Fruit fly (Drosophila melanogaster) whole organism, embryonic: Measurements from ENCODE around the gene CG33510.

Experiments used
- CG10147 ChIP-seq: fragments of 200-800 bp; sonication (Bioruptor generic); optimal IDR thresholded peaks from 2 replicates; lab custom pipeline; 2019; ENCODE audit warnings: missing biosample characterization, mild to moderate bottlenecking, missing genetic modification characterization, moderate library complexity
- CG10565 ChIP-seq: fragments of 200-800 bp; sonication (Bioruptor generic); optimal IDR thresholded peaks from 3 replicates; lab custom pipeline; 2016; ENCODE audit warnings: missing biosample characterization, mild to moderate bottlenecking, missing genetic modification characterization
- CG11085 ChIP-seq: fragments of 200-800 bp; sonication (Bioruptor generic); IDR thresholded peaks from 2 replicates; pipeline ENCODE4 v1.3.6; 2022; ENCODE audit warnings: missing biosample characterization, missing genetic modification characterization
- CG11560 ChIP-seq: fragments of 200-800 bp; sonication (Bioruptor generic); IDR thresholded peaks from 3 replicates; pipeline ENCODE4 v1.3.6; 2022; ENCODE audit warnings: missing biosample characterization, missing genetic modification characterization
- CG12299 ChIP-seq: fragments of 200-800 bp; sonication (Bioruptor generic); optimal IDR thresholded peaks from 2 replicates; lab custom pipeline; 2018; ENCODE audit warnings: missing biosample characterization, mild to moderate bottlenecking, missing genetic modification characterization
- CG12659 ChIP-seq: fragments of 200-800 bp; sonication (Bioruptor generic); optimal IDR thresholded peaks from 3 replicates; lab custom pipeline; 2017; ENCODE audit warnings: mild to moderate bottlenecking, missing biosample characterization, missing genetic modification reagents, missing genetic modification characterization
- CG12744 ChIP-seq: fragments of 200-800 bp; sonication (Bioruptor generic); optimal IDR thresholded peaks from 2 replicates; lab custom pipeline; 2016; ENCODE audit warnings: missing biosample characterization, missing genetic modification characterization
- CG14014 ChIP-seq: fragments of 200-800 bp; sonication (Bioruptor generic); IDR thresholded peaks from 2 replicates; pipeline ENCODE4 v1.3.6; 2022; ENCODE audit warnings: missing biosample characterization, missing genetic modification characterization
- CG15073 ChIP-seq: fragments of 200-800 bp; sonication (Bioruptor generic); optimal IDR thresholded peaks from 2 replicates; lab custom pipeline; 2016; ENCODE audit warnings: missing biosample characterization, missing genetic modification characterization
- CG15479 ChIP-seq: fragments of 200-800 bp; sonication (Bioruptor generic); optimal IDR thresholded peaks from 3 replicates; lab custom pipeline; 2019; ENCODE audit warnings: missing biosample characterization, mild to moderate bottlenecking, missing genetic modification characterization, moderate library complexity
- CG2678 ChIP-seq: fragments of 200-800 bp; sonication (Bioruptor generic); optimal IDR thresholded peaks from 3 replicates; lab custom pipeline; 2019; ENCODE audit warnings: missing biosample characterization, mild to moderate bottlenecking, missing genetic modification characterization, moderate library complexity
- CG2875 ChIP-seq: fragments of 200-800 bp; sonication (Bioruptor generic); optimal IDR thresholded peaks from 2 replicates; lab custom pipeline; 2017; ENCODE audit warnings: missing biosample characterization, mild to moderate bottlenecking, missing genetic modification characterization, missing genetic modification reagents
- CG30020 ChIP-seq: fragments of 200-800 bp; optimal IDR thresholded peaks from 2 replicates; lab custom pipeline; 2019; ENCODE audit warnings: missing biosample characterization, mild to moderate bottlenecking, missing genetic modification characterization, moderate library complexity
- CG31224 ChIP-seq: fragments of 200-800 bp; sonication (Bioruptor generic); IDR thresholded peaks from 2 replicates; pipeline ENCODE4 v1.3.6; 2022; ENCODE audit warnings: missing biosample characterization, missing genetic modification characterization
- CG31441 ChIP-seq: fragments of 200-800 bp; sonication (Bioruptor generic); IDR thresholded peaks from 2 replicates; pipeline ENCODE4 v1.3.6; 2022; ENCODE audit warnings: missing biosample characterization, missing genetic modification characterization
- CG4820 ChIP-seq: fragments of 200-800 bp; sonication (Bioruptor generic); optimal IDR thresholded peaks from 3 replicates; lab custom pipeline; 2016; ENCODE audit warnings: missing biosample characterization, missing genetic modification characterization
- CG6175 ChIP-seq: fragments of 200-800 bp; sonication (Bioruptor generic); IDR thresholded peaks from 3 replicates; pipeline ENCODE4 v1.3.6; 2022; ENCODE audit warnings: missing biosample characterization, missing genetic modification characterization
- CG6791 ChIP-seq: fragments of 200-800 bp; sonication (Bioruptor generic); IDR thresholded peaks from 3 replicates; pipeline ENCODE4 v1.3.6; 2022; ENCODE audit warnings: missing biosample characterization, missing genetic modification characterization; ENCODE audit not compliant: partially characterized antibody
- CG9876 ChIP-seq: fragments of 200-800 bp; sonication (Bioruptor generic); optimal IDR thresholded peaks from 2 replicates; lab custom pipeline; 2016; ENCODE audit warnings: missing biosample characterization, missing genetic modification characterization
- CHES-1-like ChIP-seq: fragments of 200-800 bp; sonication (Bioruptor generic); optimal IDR thresholded peaks from 2 replicates; lab custom pipeline; 2016; ENCODE audit warnings: missing biosample characterization, missing genetic modification characterization
- D19A ChIP-seq: fragments of 200-800 bp; optimal IDR thresholded peaks from 3 replicates; lab custom pipeline; 2019; ENCODE audit warnings: missing biosample characterization, mild to moderate bottlenecking, missing genetic modification characterization, moderate library complexity
- D19B ChIP-seq: fragments of 200-800 bp; sonication (Bioruptor generic); optimal IDR thresholded peaks from 2 replicates; lab custom pipeline; 2017; ENCODE audit warnings: missing biosample characterization, mild to moderate bottlenecking, missing genetic modification characterization
- E2f1 ChIP-seq: fragments of 200-800 bp; sonication (Bioruptor generic); IDR thresholded peaks from 2 replicates; pipeline ENCODE4 v1.3.6; 2022; ENCODE audit warnings: missing biosample characterization, missing genetic modification characterization
- Ets97D ChIP-seq: fragments of 200-800 bp; sonication (Bioruptor generic); optimal IDR thresholded peaks from 3 replicates; lab custom pipeline; 2016; ENCODE audit warnings: missing biosample characterization, missing genetic modification characterization
- H15 ChIP-seq: fragments of 200-800 bp; sonication (Bioruptor generic); IDR thresholded peaks from 3 replicates; pipeline ENCODE4 v1.3.6; 2022; ENCODE audit warnings: missing biosample characterization, missing genetic modification characterization
- HmgZ ChIP-seq: fragments of 200-800 bp; sonication (Bioruptor generic); optimal IDR thresholded peaks from 2 replicates; lab custom pipeline; 2018; ENCODE audit warnings: missing biosample characterization, mild to moderate bottlenecking, missing genetic modification characterization
- Hr51 ChIP-seq, 2 experiments: fragments of 200-800 bp; sonication (Bioruptor generic); optimal IDR thresholded peaks; 2 replicates in 1 of 2; 3 replicates in 1 of 2; lab custom pipeline; 2016 to 2018; ENCODE audit warnings: missing biosample characterization in 2 of 2, missing genetic modification characterization in 2 of 2, mild to moderate bottlenecking in 1 of 2, moderate library complexity in 1 of 2
- Lim3 ChIP-seq: fragments of 200-800 bp; sonication (Bioruptor generic); IDR thresholded peaks from 2 replicates; pipeline ENCODE4 v1.3.6; 2022; ENCODE audit warnings: missing biosample characterization, missing genetic modification characterization
- Oaz ChIP-seq: fragments of 200-800 bp; sonication (Bioruptor generic); IDR thresholded peaks from 2 replicates; pipeline ENCODE4 v1.3.6; 2022; ENCODE audit warnings: missing biosample characterization, missing genetic modification characterization
- Sox102F ChIP-seq: fragments of 200-800 bp; sonication (Bioruptor generic); optimal IDR thresholded peaks from 2 replicates; lab custom pipeline; 2018; ENCODE audit warnings: missing biosample characterization, mild to moderate bottlenecking, missing genetic modification characterization, moderate library complexity
- Ssrp ChIP-seq: fragments of 200-800 bp; sonication (Bioruptor generic); optimal IDR thresholded peaks from 2 replicates; lab custom pipeline; 2018; ENCODE audit warnings: missing biosample characterization, mild to moderate bottlenecking, missing genetic modification characterization, moderate library complexity
- Stat92E ChIP-seq, 3 experiments: fragments of >200 bp in 2 of 3; fragments of 200-800 bp in 1 of 3; sonication (Bioruptor generic) in 1 of 3; optimal IDR thresholded peaks; 2 replicates each; lab custom pipeline; 2017 to 2019; ENCODE audit warnings: missing biosample characterization in 3 of 3, missing genetic modification characterization in 3 of 3, mild to moderate bottlenecking in 1 of 3, moderate library complexity in 1 of 3
- caup ChIP-seq: fragments of 200-800 bp; sonication (Bioruptor generic); optimal IDR thresholded peaks from 3 replicates; lab custom pipeline; 2017; ENCODE audit warnings: missing biosample characterization, mild to moderate bottlenecking, missing genetic modification characterization, moderate library complexity; ENCODE audit not compliant: severe bottlenecking
- da ChIP-seq: fragments of 200-800 bp; sonication (Bioruptor generic); optimal IDR thresholded peaks from 2 replicates; lab custom pipeline; 2016; ENCODE audit warnings: missing biosample characterization, missing genetic modification characterization
- dmrt11E ChIP-seq: fragments of 200-800 bp; sonication (Bioruptor generic); optimal IDR thresholded peaks from 3 replicates; lab custom pipeline; 2018; ENCODE audit warnings: missing biosample characterization, mild to moderate bottlenecking, missing genetic modification characterization, moderate library complexity
- dysf ChIP-seq: fragments of 200-800 bp; sonication (Bioruptor generic); IDR thresholded peaks from 3 replicates; pipeline ENCODE4 v1.3.6; 2022; ENCODE audit warnings: missing biosample characterization, missing genetic modification characterization
- gce ChIP-seq: fragments of 200-800 bp; sonication (Bioruptor generic); IDR thresholded peaks from 3 replicates; pipeline ENCODE4 v1.3.6; 2022; ENCODE audit warnings: missing biosample characterization, missing genetic modification characterization
- gcm2 ChIP-seq: fragments of 200-800 bp; sonication (Bioruptor generic); optimal IDR thresholded peaks from 2 replicates; lab custom pipeline; 2016; ENCODE audit warnings: missing biosample characterization, missing genetic modification characterization
- lbe ChIP-seq: fragments of 200-800 bp; sonication (Bioruptor generic); optimal IDR thresholded peaks from 2 replicates; lab custom pipeline; 2016; ENCODE audit warnings: missing biosample characterization, mild to moderate bottlenecking, missing genetic modification characterization
- mld ChIP-seq: fragments of 200-800 bp; sonication (Bioruptor generic); IDR thresholded peaks from 3 replicates; pipeline ENCODE4 v1.3.6; 2022; ENCODE audit warnings: missing biosample characterization, missing genetic modification characterization; ENCODE audit not compliant: partially characterized antibody
- nau ChIP-seq: fragments of 200-800 bp; sonication (Bioruptor generic); optimal IDR thresholded peaks from 3 replicates; lab custom pipeline; 2017; ENCODE audit warnings: missing biosample characterization, mild to moderate bottlenecking, missing genetic modification characterization, missing genetic modification reagents
- pb ChIP-seq: fragments of 200-800 bp; sonication (Bioruptor generic); optimal IDR thresholded peaks from 3 replicates; lab custom pipeline; 2016; ENCODE audit warnings: missing biosample characterization, missing genetic modification characterization
- pnt ChIP-seq: fragments of 200-800 bp; sonication (Bioruptor generic); optimal IDR thresholded peaks from 3 replicates; lab custom pipeline; 2016; ENCODE audit warnings: missing biosample characterization, missing genetic modification characterization
- pros ChIP-seq: fragments of 200-800 bp; sonication (Bioruptor generic); optimal IDR thresholded peaks from 3 replicates; lab custom pipeline; 2019; ENCODE audit warnings: missing biosample characterization, mild to moderate bottlenecking, missing genetic modification characterization, moderate library complexity
- sens ChIP-seq: fragments of 200-800 bp; sonication (Bioruptor generic); peaks from one replicate; lab custom pipeline; 2016; ENCODE audit warnings: missing biosample characterization, missing genetic modification characterization
- slou ChIP-seq: fragments of 200-800 bp; sonication (Bioruptor generic); optimal IDR thresholded peaks from 3 replicates; lab custom pipeline; 2016; ENCODE audit warnings: missing biosample characterization, missing genetic modification characterization
- tio ChIP-seq: fragments of 200-800 bp; sonication (Bioruptor generic); optimal IDR thresholded peaks from 2 replicates; lab custom pipeline; 2017; ENCODE audit warnings: missing biosample characterization, missing genetic modification characterization, inconsistent platforms
- vvl ChIP-seq: fragments of 200-800 bp; sonication (Bioruptor generic); IDR thresholded peaks from 2 replicates; pipeline ENCODE4 v1.3.6; 2022; ENCODE audit warnings: missing biosample characterization, missing genetic modification characterization
- wek ChIP-seq: fragments of 200-800 bp; sonication (Bioruptor generic); optimal IDR thresholded peaks from 3 replicates; lab custom pipeline; 2018; ENCODE audit warnings: missing biosample characterization, mild to moderate bottlenecking, missing genetic modification characterization, moderate library complexity
- zf30C ChIP-seq: fragments of 200-800 bp; sonication (Bioruptor generic); optimal IDR thresholded peaks from 3 replicates; lab custom pipeline; 2018; ENCODE audit warnings: missing biosample characterization, mild to moderate bottlenecking, missing genetic modification characterization
- zfh2 ChIP-seq: fragments of 200-800 bp; sonication (Bioruptor generic); optimal IDR thresholded peaks from 2 replicates; lab custom pipeline; 2016; ENCODE audit warnings: missing biosample characterization, missing genetic modification characterization

The CG33510 gene

dm6 chr2L:21108759-21109282 lies 24.7 kb upstream of the CG33510 start (continued):
- no peak for TF ChIP-seq CG12744 (GFP tag; lab: Kevin White, UChicago)
- TF ChIP-seq D19B (GFP tag; lab: Kevin White, UChicago) = peak; percentile 9
- TF ChIP-seq lbe (GFP tag; lab: Kevin White, UChicago) = no peak
- peak; percentile 79 for TF ChIP-seq Sox102F
- peak; percentile 85 for TF ChIP-seq tio
- no peak for TF ChIP-seq caup
- peak; percentile 6 for TF ChIP-seq zfh2 (GFP tag; lab: Kevin White, UChicago)
- TF ChIP-seq vvl = peak; percentile 76
- TF ChIP-seq nau (GFP tag; lab: Kevin White, UChicago) = no peak
- TF ChIP-seq pb = peak; percentile 26
- TF ChIP-seq zf30C = peak; percentile 83
- peak; percentile 63 for TF ChIP-seq CG2678 (tag; lab: Kevin White, UChicago)
- TF ChIP-seq CG2875 (GFP tag; lab: Kevin White, UChicago) = peak; percentile 57
- 0 out of 2 replicates have a peak, but pooled peaks have one; percentile 32 for TF ChIP-seq E2f1 (GFP tag; lab: Robert Waterston, UW)
- no peak for TF ChIP-seq CG11085 (GFP tag; lab: Robert Waterston, UW)
- TF ChIP-seq da = no peak
- no peak for TF ChIP-seq CG9876 (GFP tag; lab: Kevin White, UChicago)
- TF ChIP-seq CG15073 = no peak
- TF ChIP-seq gce (GFP tag; lab: Robert Waterston, UW) = no peak
- peak; percentile 78 for TF ChIP-seq Ssrp (tag; lab: Kevin White, UChicago)
- no peak for TF ChIP-seq CG31224 (GFP tag; lab: Robert Waterston, UW)
- TF ChIP-seq HmgZ (tag; lab: Kevin White, UChicago) = no peak
- TF ChIP-seq H15 (GFP tag; lab: Robert Waterston, UW) = no peak
- peak; percentile 51 for TF ChIP-seq CG12659 (GFP tag; lab: Kevin White, UChicago)
- peak; percentile 37 for TF ChIP-seq pnt (GFP tag; lab: Kevin White, UChicago)
- TF ChIP-seq Lim3 (GFP tag; lab: Robert Waterston, UW) = no peak
- peak; percentile 76 for TF ChIP-seq CG4820 (GFP tag; lab: Kevin White, UChicago)
- TF ChIP-seq CG14014 = peak; percentile 5; the same call in 1 of the 2 replicates
- no peak for TF ChIP-seq Oaz
- TF ChIP-seq CG10565 (GFP tag; lab: Kevin White, UChicago) = no peak
- peak; percentile 71 for TF ChIP-seq D19A (tag; lab: Kevin White, UChicago)
- peak; percentile 82 for TF ChIP-seq dmrt11E
- peak; percentile 49 for TF ChIP-seq CG31441 (GFP tag; lab: Robert Waterston, UW)
- TF ChIP-seq Ets97D = peak; percentile 38
- no peak for TF ChIP-seq CG15479
- no peak for TF ChIP-seq CG6791
- TF ChIP-seq CG12299 (tag; lab: Kevin White, UChicago) = peak; percentile 20
- TF ChIP-seq, all 482 proteins: peak for 237

dm6 chr2L:21107651-21108489 lies 23.7 kb upstream of the CG33510 start:
- TF ChIP-seq mld (GFP tag; lab: Robert Waterston, UW) (no peak), CG10147 (GFP tag; lab: Kevin White, UChicago) (peak; percentile 7), CHES-1-like (GFP tag; lab: Kevin White, UChicago) (no peak), gcm2 (GFP tag; lab: Kevin White, UChicago) (no peak), dysf (no peak), Stat92E (GFP tag; optimal IDR thresholded peaks at IDR 0.05; lab: Kevin White, UChicago) (no peak), CG11560 (tag; lab: Robert Waterston, UW) (no peak), sens (GFP tag; lab: Kevin White, UChicago) (peak; percentile 84), Hr51 (GFP tag; optimal IDR thresholded peaks at IDR 0.05; lab: Kevin White, UChicago) (peak in 1 of 2 experiments; percentile 32), slou (GFP tag; lab: Kevin White, UChicago) (no peak), CG6175 (no peak), pros (GFP tag; lab: Kevin White, UChicago) (no peak), CG30020 (tag; lab: Kevin White, UChicago) (no peak), wek (GFP tag; lab: Kevin White, UChicago) (no peak)
